Worm (Caenorhabditis elegans): ENCODE data around the gene H04D03.4.

DNA sequence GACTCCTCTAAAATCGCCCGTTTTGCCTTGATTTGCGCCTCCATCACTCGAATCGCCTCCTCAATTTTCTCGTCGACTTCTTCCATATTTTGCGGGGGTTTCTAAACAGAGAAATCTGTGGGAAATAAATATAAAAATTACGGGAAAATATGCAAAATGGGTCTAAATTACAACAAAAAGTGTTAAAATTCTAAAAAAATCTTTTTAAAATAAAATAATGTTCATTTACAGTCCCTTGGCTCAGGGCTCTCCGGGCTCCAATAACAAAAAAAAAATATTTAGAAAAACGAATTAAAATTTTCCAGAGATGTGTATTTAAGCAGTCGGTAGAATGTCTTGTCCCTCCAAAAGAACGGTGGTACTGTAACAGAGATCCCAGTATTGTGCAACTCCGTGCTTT, 27.0 kb downstream of the H04D03.4 start, which contains the start of gene M03C11.6:
- TF ChIP-seq ceh-16 (tag; optimal IDR thresholded peaks at IDR 0.05) (no peak), blmp-1 (tag; optimal IDR thresholded peaks at IDR 0.05; ENCODE audit: insufficient read depth) (no peak), ztf-4 (tag; optimal IDR thresholded peaks at IDR 0.05) (no peak), nhr-237 (tag; optimal IDR thresholded peaks at IDR 0.05) (no peak), nhr-23 (tag; optimal IDR thresholded peaks at IDR 0.05) (no peak), ztf-11 (tag; optimal IDR thresholded peaks at IDR 0.05) (no peak), nhr-10 (tag; optimal IDR thresholded peaks at IDR 0.05) (no peak), egl-27 (tag; optimal IDR thresholded peaks at IDR 0.05) (no peak)

All from whole organism, L2 larva.